Worm (Caenorhabditis elegans) whole organism, late embryonic: ENCODE results near the gene srw-135.

Source experiments
- ama-1 ChIP-seq: fragments of 150-350 bp; optimal IDR thresholded peaks from 2 replicates; lab custom pipeline; 2014
- ceh-14 ChIP-seq: sonication (generic microtip); optimal IDR thresholded peaks from 2 replicates; lab custom pipeline; 2016; ENCODE audit warnings: missing genotype, missing genetic modification characterization, missing compliant biosample characterization
- che-1 ChIP-seq: sonication (generic microtip); optimal IDR thresholded peaks from 2 replicates; lab custom pipeline; 2016; ENCODE audit warnings: mild to moderate bottlenecking, missing genetic modification characterization, missing compliant biosample characterization
- dmd-4 ChIP-seq: sonication (generic microtip); optimal IDR thresholded peaks from 2 replicates; lab custom pipeline; 2016; ENCODE audit warnings: borderline replicate concordance, missing genetic modification characterization, missing compliant biosample characterization
- elt-2 ChIP-seq: sonication (generic microtip); optimal IDR thresholded peaks from 2 replicates; lab custom pipeline; 2016; ENCODE audit warnings: missing genetic modification reagents, missing genetic modification characterization, missing compliant biosample characterization
- fkh-6 ChIP-seq: sonication (generic microtip); optimal IDR thresholded peaks from 2 replicates; lab custom pipeline; 2016; ENCODE audit warnings: missing genetic modification characterization, missing compliant biosample characterization
- nhr-11 ChIP-seq: fragments of 150-350 bp; optimal IDR thresholded peaks from 2 replicates; lab custom pipeline; 2014; ENCODE audit warnings: missing biosample characterization, missing genetic modification characterization
- nhr-232 ChIP-seq: sonication (generic microtip); optimal IDR thresholded peaks from 2 replicates; lab custom pipeline; 2016; ENCODE audit warnings: missing genetic modification characterization, missing compliant biosample characterization
- pqm-1 ChIP-seq: sonication (generic microtip); optimal IDR thresholded peaks from 2 replicates; lab custom pipeline; 2016; ENCODE audit warnings: missing genetic modification characterization, missing compliant biosample characterization
- tbx-2 ChIP-seq: sonication (generic microtip); optimal IDR thresholded peaks from 2 replicates; lab custom pipeline; 2016; ENCODE audit warnings: missing genetic modification characterization, missing compliant biosample characterization

DNA sequence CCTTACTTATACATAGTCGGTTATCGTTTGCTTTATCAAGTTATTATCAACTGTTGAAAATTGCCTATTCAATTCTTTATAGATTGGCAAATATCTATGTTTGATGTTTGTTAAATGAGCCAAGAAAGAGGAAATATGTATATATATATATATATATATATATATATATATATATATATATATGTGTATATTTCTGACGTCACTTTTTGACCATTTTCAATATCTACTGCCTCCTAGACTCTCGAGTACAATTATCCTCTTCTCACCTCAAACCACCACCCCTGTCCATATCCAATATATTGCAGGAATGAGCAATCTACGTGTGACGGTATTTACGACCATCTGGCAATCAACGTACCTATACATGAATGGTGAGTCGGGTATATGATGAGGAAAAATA lies 33.5 kb upstream of the srw-135 start, which contains the start of gene F59D6.1:
- TF ChIP-seq dmd-4 (tag; lab: Kevin White, UChicago) (no peak), fkh-6 (tag; lab: Kevin White, UChicago) (no peak), pqm-1 (tag; lab: Kevin White, UChicago) (no peak), elt-2 (tag; lab: Kevin White, UChicago) (no peak), ceh-14 (tag; lab: Kevin White, UChicago) (no peak), tbx-2 (no peak), nhr-232 (tag; lab: Kevin White, UChicago) (no peak), che-1 (tag; lab: Kevin White, UChicago) (no peak), ama-1 (lab: Kevin White, UChicago) (no peak), nhr-11 (no peak)
